Worm (Caenorhabditis elegans): ENCODE results near the gene JC8.4.

Gene JC8.4

ce11 chrIV:13240078-13240841 lies 3.2 kb upstream of the JC8.4 start, which contains the start of gene rpl-12 (continued):
- TF ChIP-seq lag-1 (GFP tag; IDR thresholded peaks at IDR 0.05) (no peak), let-607 (tag; optimal IDR thresholded peaks at IDR 0.05) (peak; percentile 89 to 96), lin-26 (GFP tag; IDR thresholded peaks at IDR 0.05) (peak; percentile 51), bed-2 (GFP tag; IDR thresholded peaks at IDR 0.05) (no peak), D2030.7 (GFP tag; IDR thresholded peaks at IDR 0.05) (peak; percentile 94), F22D6.2 (tag; optimal IDR thresholded peaks at IDR 0.05) (peak; percentile 93), mxl-1 (tag; optimal IDR thresholded peaks at IDR 0.05) (no peak), aptf-2 (GFP tag; conservative IDR thresholded peaks at IDR 0.05) (peak; percentile 68), unc-62 (GFP tag; optimal IDR thresholded peaks at IDR 0.05) (peak; percentile 88), Y79H2A.3 (GFP tag; conservative IDR thresholded peaks at IDR 0.05) (0 out of 2 replicates have a peak, but pooled peaks have one; percentile 57), mes-4 (tag; optimal IDR thresholded peaks at IDR 0.05) (no peak), C06A6.2 (GFP tag; conservative IDR thresholded peaks at IDR 0.05) (peak; percentile 94), B0336.3 (GFP tag; IDR thresholded peaks at IDR 0.05) (peak; percentile 95), zfh-2 (GFP tag; conservative IDR thresholded peaks at IDR 0.05) (peak; percentile 75), F10E7.11 (tag; optimal IDR thresholded peaks at IDR 0.05) (peak; percentile 71), sptf-2 (GFP tag; optimal IDR thresholded peaks at IDR 0.05) (peak; percentile 8), snpc-3.4 (tag; optimal IDR thresholded peaks at IDR 0.05) (peak; percentile 90), ceh-58 (GFP tag; IDR thresholded peaks at IDR 0.05) (no peak)

- TF ChIP-seq ceh-40 (GFP tag; IDR thresholded peaks at IDR 0.05) (no peak), Y53F4B.3 (GFP tag; IDR thresholded peaks at IDR 0.05) (no peak), ekl-4 (GFP tag; IDR thresholded peaks at IDR 0.05) (no peak), F23B12.7 (tag; optimal IDR thresholded peaks at IDR 0.05; ENCODE audit: insufficient read depth) (no peak), sptf-2 (GFP tag; optimal IDR thresholded peaks at IDR 0.05) (no peak), ztf-26 (tag; optimal IDR thresholded peaks at IDR 0.05) (no peak), B0261.1 (tag; optimal IDR thresholded peaks at IDR 0.05) (no peak), pha-4 (tag; optimal IDR thresholded peaks at IDR 0.05) (no peak), ceh-58 (GFP tag; IDR thresholded peaks at IDR 0.05) (no peak), Y53G8AR.9 (GFP tag; conservative IDR thresholded peaks at IDR 0.05) (no peak), hsf-1 (GFP tag; IDR thresholded peaks at IDR 0.05) (no peak), aptf-2 (GFP tag; conservative IDR thresholded peaks at IDR 0.05) (no peak), tlf-1 (GFP tag; optimal IDR thresholded peaks at IDR 0.05) (no peak), nhr-90 (tag; optimal IDR thresholded peaks at IDR 0.05) (no peak)
Measured at ce11 chrIV:13240842-13241143, 2.7 kb upstream of the JC8.4 start, which contains the start of gene lin-54. lin-54 (plus strand) TSS chrIV:13241044.

ce11 chrIV:13241340-13241739 lies 2.1 kb upstream of the JC8.4 start:
- TF ChIP-seq ztf-28 (GFP tag; IDR thresholded peaks at IDR 0.05) (no peak), B0261.1 (tag; optimal IDR thresholded peaks at IDR 0.05) (no peak), atf-7 (tag; optimal IDR thresholded peaks at IDR 0.05) (no peak), lin-40 (tag; optimal IDR thresholded peaks at IDR 0.05) (no peak), dox-1 (GFP tag; IDR thresholded peaks at IDR 0.05) (no peak), K11D2.4 (GFP tag; IDR thresholded peaks at IDR 0.05) (no peak), F55B11.4 (tag; optimal IDR thresholded peaks at IDR 0.05; ENCODE audit: borderline replicate concordance, insufficient read depth) (no peak), hsf-1 (GFP tag; IDR thresholded peaks at IDR 0.05) (no peak), rcor-1 (GFP tag; IDR thresholded peaks at IDR 0.05) (no peak), gei-17 (GFP tag; optimal IDR thresholded peaks at IDR 0.05) (no peak), somi-1 (GFP tag; optimal IDR thresholded peaks at IDR 0.05) (no peak), C17E4.6 (GFP tag; IDR thresholded peaks at IDR 0.05) (no peak), tbp1 (GFP tag; optimal IDR thresholded peaks at IDR 0.05) (no peak), lsy-27 (tag; optimal IDR thresholded peaks at IDR 0.05; ENCODE audit: borderline replicate concordance, insufficient read depth) (no peak), lin-26 (GFP tag; IDR thresholded peaks at IDR 0.05) (no peak), egl-18 (GFP tag; IDR thresholded peaks at IDR 0.05) (no peak), ceh-58 (GFP tag; IDR thresholded peaks at IDR 0.05) (no peak), F49E8.2 (tag; optimal IDR thresholded peaks at IDR 0.05; ENCODE audit: insufficient read depth) (no peak), tlf-1 (GFP tag; optimal IDR thresholded peaks at IDR 0.05) (no peak)

Measured in whole organism, young adult.